Worm (Caenorhabditis elegans): ENCODE measurements around the gene col-177.

ce11 chrX:10956972-10957678 is 44.5 kb downstream of the col-177 start:
- no peak for TF ChIP-seq flt-1 (GFP tag; IDR thresholded peaks at IDR 0.05)
- TF ChIP-seq tab-1 (GFP tag; IDR thresholded peaks at IDR 0.05): no peak
- TF ChIP-seq T22C8.4 (GFP tag; IDR thresholded peaks at IDR 0.05): no peak
- no peak for TF ChIP-seq klf-2 (GFP tag; conservative IDR thresholded peaks at IDR 0.05)
- TF ChIP-seq ztf-23 (GFP tag; IDR thresholded peaks at IDR 0.05): no peak
- TF ChIP-seq ref-1 (GFP tag; conservative IDR thresholded peaks at IDR 0.05): no peak
- TF ChIP-seq ztf-29 (GFP tag; IDR thresholded peaks at IDR 0.05): no peak
